Fruit fly (Drosophila melanogaster) whole organism, wandering third instar larva: ENCODE measurements around the gene CG43355.

ENCODE experiments used
- Dfd ChIP-seq: fragments of >200 bp; optimal IDR thresholded peaks from 2 replicates; lab custom pipeline; 2017; ENCODE audit warnings: missing biosample characterization, missing genetic modification characterization
- Hr78 ChIP-seq: fragments of >200 bp; optimal IDR thresholded peaks from 2 replicates; lab custom pipeline; 2017; ENCODE audit warnings: missing biosample characterization, missing genetic modification characterization
- Jra ChIP-seq: sonication (Bioruptor generic); optimal IDR thresholded peaks from 2 replicates; lab custom pipeline; 2016; ENCODE audit warnings: missing biosample characterization, missing genetic modification characterization
- Mio ChIP-seq: sonication (Bioruptor generic); optimal IDR thresholded peaks from 2 replicates; lab custom pipeline; 2016; ENCODE audit warnings: missing biosample characterization, missing genetic modification characterization
- Myc ChIP-seq: fragments of >200 bp; optimal IDR thresholded peaks from 2 replicates; lab custom pipeline; 2017
- OdsH ChIP-seq: fragments of 200-800 bp; sonication (Bioruptor generic); optimal IDR thresholded peaks from 2 replicates; lab custom pipeline; 2016; ENCODE audit warnings: missing biosample characterization, mild to moderate bottlenecking, missing genetic modification characterization
- Sp1 ChIP-seq: fragments of 200-800 bp; sonication (Bioruptor generic); optimal IDR thresholded peaks from 3 replicates; lab custom pipeline; 2019; ENCODE audit warnings: missing biosample characterization, mild to moderate bottlenecking, missing genetic modification characterization, moderate library complexity
- dmrt93B ChIP-seq: fragments of 200-800 bp; sonication (Bioruptor generic); optimal IDR thresholded peaks from 2 replicates; lab custom pipeline; 2018; ENCODE audit warnings: missing biosample characterization, mild to moderate bottlenecking, missing genetic modification characterization
- dsf ChIP-seq: sonication (Bioruptor generic); optimal IDR thresholded peaks from 2 replicates; lab custom pipeline; 2016; ENCODE audit warnings: missing biosample characterization, missing genetic modification characterization, borderline replicate concordance
- h ChIP-seq: fragments of 200-800 bp; sonication (Bioruptor generic); optimal IDR thresholded peaks from 3 replicates; lab custom pipeline; 2016; ENCODE audit warnings: missing biosample characterization, mild to moderate bottlenecking, missing genetic modification characterization
- lola ChIP-seq: fragments of >200 bp; optimal IDR thresholded peaks from 2 replicates; lab custom pipeline; 2017; ENCODE audit warnings: missing biosample characterization, missing genetic modification characterization
- pan ChIP-seq: fragments of >200 bp; optimal IDR thresholded peaks from 2 replicates; lab custom pipeline; 2017
- sage ChIP-seq: fragments of 200-800 bp; sonication (Bioruptor generic); optimal IDR thresholded peaks from 2 replicates; lab custom pipeline; 2016; ENCODE audit warnings: missing biosample characterization, mild to moderate bottlenecking, missing genetic modification characterization
- usp ChIP-seq: fragments of >200 bp; optimal IDR thresholded peaks from 2 replicates; lab custom pipeline; 2017; ENCODE audit warnings: missing biosample characterization, missing genetic modification characterization

DNA sequence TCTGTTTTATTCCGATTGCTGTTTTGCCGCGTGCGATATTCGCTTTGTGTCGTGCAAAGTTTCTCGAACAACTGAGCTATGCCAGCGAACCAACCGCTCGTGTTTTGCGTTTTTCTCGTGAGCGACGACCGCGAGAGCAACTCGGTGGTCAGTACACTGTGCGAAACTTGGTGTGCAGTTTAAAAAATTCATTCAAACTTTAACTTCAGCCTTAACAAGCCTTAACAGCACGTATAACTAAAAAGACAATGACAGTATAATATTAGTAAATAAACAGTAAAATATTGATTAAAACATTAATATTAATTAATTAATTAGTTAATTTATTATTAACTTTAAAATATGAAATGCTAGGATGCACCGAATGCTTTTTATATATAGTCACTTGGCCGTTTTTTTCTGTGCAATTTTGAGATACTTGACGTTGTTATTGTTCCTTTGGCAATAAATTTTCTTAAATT lies 43.7 kb downstream of the CG43355 start, which contains the start of gene CG31705:
- no peak for TF ChIP-seq lola
- TF ChIP-seq sage (GFP tag; lab: Kevin White, UChicago) = no peak
- TF ChIP-seq usp = no peak
- TF ChIP-seq Myc (lab: Kevin White, UChicago) = no peak
- TF ChIP-seq h (GFP tag; lab: Kevin White, UChicago) = peak; percentile 12
- no peak for TF ChIP-seq Hr78
- TF ChIP-seq dsf (GFP tag; lab: Kevin White, UChicago) = no peak
- peak; percentile 51 for TF ChIP-seq Dfd (GFP tag; lab: Kevin White, UChicago)
- TF ChIP-seq Sp1 (GFP tag; lab: Kevin White, UChicago) = peak; percentile 70
- peak; percentile 49 for TF ChIP-seq OdsH (GFP tag; lab: Kevin White, UChicago)
- no peak for TF ChIP-seq Jra (GFP tag; lab: Kevin White, UChicago)
- no peak for TF ChIP-seq Mio (GFP tag; lab: Kevin White, UChicago)
- TF ChIP-seq dmrt93B = peak; percentile 69
- TF ChIP-seq pan (lab: Kevin White, UChicago) = no peak
